Fruit fly (Drosophila melanogaster): ENCODE measurements around the gene PolD1.

PolD1 gene

DNA sequence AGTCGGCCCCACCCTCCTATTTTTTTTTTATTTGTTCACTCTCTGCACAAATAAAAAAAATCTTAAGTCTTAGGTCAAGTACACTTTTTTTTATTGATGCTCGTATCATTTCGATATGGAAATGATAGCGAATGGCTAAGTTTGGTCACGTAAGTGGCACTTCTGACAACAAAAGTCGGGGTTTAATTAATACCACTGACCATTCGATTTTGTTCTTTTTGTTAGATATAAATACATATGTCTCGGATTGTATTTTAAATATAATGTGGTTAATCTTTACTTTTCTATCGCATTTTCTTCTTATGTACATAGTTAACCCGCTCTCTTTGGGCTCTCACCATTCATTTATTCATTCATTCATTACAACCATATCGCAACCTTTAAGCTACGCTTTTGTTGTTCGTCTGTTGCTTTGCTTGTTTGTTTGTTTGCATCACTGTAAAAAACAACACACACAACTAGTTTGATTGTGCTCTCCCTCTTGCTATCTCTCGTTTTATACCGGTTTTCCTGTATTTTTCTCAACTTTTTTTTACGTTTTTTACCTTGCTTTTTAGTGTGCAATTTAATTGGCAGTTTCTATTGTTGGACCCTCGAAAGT lies 14.6 kb upstream of the PolD1 start (continued):
- TF ChIP-seq CG10267 (tag; optimal IDR thresholded peaks at IDR 0.05), result no peak
- peak; percentile 32 for TF ChIP-seq B-H2 (GFP tag; optimal IDR thresholded peaks at IDR 0.05)
- no peak for TF ChIP-seq Dip3 (GFP tag; optimal IDR thresholded peaks at IDR 0.05)
- TF ChIP-seq seq (GFP tag; IDR thresholded peaks at IDR 0.05), result no peak
- no peak for TF ChIP-seq CG18619 (GFP tag; optimal IDR thresholded peaks at IDR 0.05)
- TF ChIP-seq mld (GFP tag; IDR thresholded peaks at IDR 0.05; ENCODE audit: partially characterized antibody), result no peak
- TF ChIP-seq CG11696 (GFP tag; IDR thresholded peaks at IDR 0.05), result no peak
- no peak for TF ChIP-seq cas (GFP tag; IDR thresholded peaks at IDR 0.05)
- no peak for TF ChIP-seq CG3163 (GFP tag; optimal IDR thresholded peaks at IDR 0.05)
- no peak for TF ChIP-seq Dfd (GFP tag; optimal IDR thresholded peaks at IDR 0.05)
- TF ChIP-seq CG10366 (GFP tag; IDR thresholded peaks at IDR 0.05), result no peak
- no peak for TF ChIP-seq CG16863 (GFP tag; optimal IDR thresholded peaks at IDR 0.05)
- no peak for TF ChIP-seq CG12299 (tag; optimal IDR thresholded peaks at IDR 0.05)
- no peak for TF ChIP-seq CG8359 (GFP tag; optimal IDR thresholded peaks at IDR 0.05; ENCODE audit: borderline replicate concordance)
- TF ChIP-seq CrebB (tag; optimal IDR thresholded peaks at IDR 0.05), result no peak
- no peak for TF ChIP-seq CG10959 (GFP tag; IDR thresholded peaks at IDR 0.05)
- no peak for TF ChIP-seq CG42726 (GFP tag; IDR thresholded peaks at IDR 0.05; ENCODE audit: partially characterized antibody)
- 0 out of 4 replicates have a peak, but pooled peaks have one; percentile 17 for TF ChIP-seq chinmo (GFP tag; IDR thresholded peaks at IDR 0.05; ENCODE audit: partially characterized antibody)
- no peak for TF ChIP-seq org-1 (GFP tag; optimal IDR thresholded peaks at IDR 0.05)
- TF ChIP-seq Ets97D (GFP tag; optimal IDR thresholded peaks at IDR 0.05), result no peak
- TF ChIP-seq ken (GFP tag; IDR thresholded peaks at IDR 0.05), result no peak
- TF ChIP-seq pita (GFP tag; optimal IDR thresholded peaks at IDR 0.05), result no peak
- no peak for TF ChIP-seq bowl (GFP tag; IDR thresholded peaks at IDR 0.05)
- no peak for TF ChIP-seq CG17568 (GFP tag; optimal IDR thresholded peaks at IDR 0.05)
- TF ChIP-seq CG5180 (GFP tag; optimal IDR thresholded peaks at IDR 0.05), result no peak
- TF ChIP-seq Hr51 (GFP tag; optimal IDR thresholded peaks at IDR 0.05), result peak in 1 of 2 experiments; percentile 25
- peak; percentile 4 for TF ChIP-seq CG13894 (tag; optimal IDR thresholded peaks at IDR 0.05)
- TF ChIP-seq CG9727 (GFP tag; optimal IDR thresholded peaks at IDR 0.05), result no peak
- no peak for TF ChIP-seq insv (GFP tag; optimal IDR thresholded peaks at IDR 0.05)
- peak; percentile 19 for TF ChIP-seq CG8924 (tag; optimal IDR thresholded peaks at IDR 0.05)
- TF ChIP-seq crc (GFP tag; optimal IDR thresholded peaks at IDR 0.05), result peak; percentile 5
- TF ChIP-seq Oaz (GFP tag; IDR thresholded peaks at IDR 0.05), result no peak
- TF ChIP-seq dmrt99B (tag; optimal IDR thresholded peaks at IDR 0.05), result peak; percentile 5
- TF ChIP-seq wdn (GFP tag; IDR thresholded peaks at IDR 0.05), result no peak
- TF ChIP-seq CG7357 (GFP tag; IDR thresholded peaks at IDR 0.05), result no peak
- TF ChIP-seq Antp (GFP tag; optimal IDR thresholded peaks at IDR 0.05), result no peak
- peak; percentile 28 for TF ChIP-seq oc (tag; optimal IDR thresholded peaks at IDR 0.05)

DNA sequence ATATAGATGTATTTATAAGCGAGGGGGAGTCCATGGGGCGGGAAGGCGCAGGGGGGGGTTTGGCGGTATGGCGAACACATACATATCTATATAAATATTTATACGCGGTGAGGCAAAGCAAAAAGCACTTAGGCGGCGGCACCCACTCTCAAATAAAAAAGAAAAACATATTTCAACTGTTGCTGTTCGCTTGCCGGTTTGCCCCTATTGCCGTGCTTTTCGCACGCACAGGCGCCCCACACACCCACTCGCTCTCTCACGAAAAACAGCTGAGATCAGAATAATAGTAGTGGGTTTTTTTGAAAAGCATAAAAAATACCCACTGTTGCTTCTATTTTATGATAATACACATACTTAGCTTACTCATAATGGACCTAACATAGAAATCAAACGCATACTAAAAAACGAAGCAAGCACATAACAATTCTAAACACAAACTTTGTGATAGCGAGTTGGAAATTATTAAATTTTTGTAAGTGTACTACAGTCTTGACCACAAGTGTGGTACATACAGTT lies 13.6 kb upstream of the PolD1 start:
- no peak for TF ChIP-seq vnd (GFP tag; IDR thresholded peaks at IDR 0.05; ENCODE audit: partially characterized antibody)
- TF ChIP-seq CG3065 (GFP tag; optimal IDR thresholded peaks at IDR 0.05), result no peak
- TF ChIP-seq CG12155 (GFP tag; optimal IDR thresholded peaks at IDR 0.05), result peak; percentile 76
- TF ChIP-seq Gsc (GFP tag; IDR thresholded peaks at IDR 0.05), result no peak
- TF ChIP-seq CG10366 (GFP tag; IDR thresholded peaks at IDR 0.05), result peak; percentile 49
- no peak for TF ChIP-seq Ravus (GFP tag; IDR thresholded peaks at IDR 0.05)
- TF ChIP-seq ap (GFP tag; IDR thresholded peaks at IDR 0.05), result no peak
- TF ChIP-seq CTCF (GFP tag; optimal IDR thresholded peaks at IDR 0.05), result no peak
- TF ChIP-seq sr (GFP tag; IDR thresholded peaks at IDR 0.05), result peak; percentile 97
- TF ChIP-seq luna (GFP tag; optimal IDR thresholded peaks at IDR 0.05), result peak; percentile 85
- peak; percentile 75 for TF ChIP-seq sens (GFP tag)
- no peak for TF ChIP-seq CG7745 (tag; optimal IDR thresholded peaks at IDR 0.05)
- TF ChIP-seq CG13624 (GFP tag; optimal IDR thresholded peaks at IDR 0.05), result peak; percentile 87
- 0 out of 2 replicates have a peak, but pooled peaks have one; percentile 47 for TF ChIP-seq tna (GFP tag; IDR thresholded peaks at IDR 0.05; ENCODE audit: partially characterized antibody)
- TF ChIP-seq CG7987 (GFP tag; optimal IDR thresholded peaks at IDR 0.05), result no peak
- TF ChIP-seq CG14710 (tag; optimal IDR thresholded peaks at IDR 0.05), result no peak
- TF ChIP-seq CG4854 (GFP tag; optimal IDR thresholded peaks at IDR 0.05), result peak; percentile 62
